Worm (Caenorhabditis elegans): ENCODE measurements around the gene nhr-255.

Gene nhr-255

DNA sequence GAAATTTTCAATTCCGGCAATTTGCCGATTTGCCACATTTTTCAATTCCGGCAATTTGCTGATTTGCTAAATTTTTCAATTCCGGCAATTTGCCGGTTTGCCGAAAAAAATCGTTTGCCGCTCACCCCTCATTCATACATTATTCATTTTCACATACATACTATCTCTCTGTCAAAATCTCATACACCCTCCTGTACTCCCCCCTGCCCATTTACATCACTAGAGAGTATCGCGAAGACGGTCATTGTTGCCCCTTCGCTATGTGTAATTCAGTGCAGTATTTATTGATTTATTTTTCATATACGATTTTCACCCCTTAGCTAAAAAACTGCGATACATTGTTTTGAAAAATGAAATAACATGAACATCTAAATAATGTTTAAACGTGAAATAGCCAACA, 6.0 kb upstream of the nhr-255 start (continued):
- peak in 3 of 6 experiments; percentile 44 to 75 (median 51) for TF ChIP-seq elt-3 (tag; optimal IDR thresholded peaks at IDR 0.05)
- TF ChIP-seq ceh-63 (GFP tag; optimal IDR thresholded peaks at IDR 0.05): no peak
- TF ChIP-seq nhr-90 (tag; optimal IDR thresholded peaks at IDR 0.05; ENCODE audit: poor library complexity): peak; percentile 82
- peak; percentile 36 for TF ChIP-seq skn-1 (tag; optimal IDR thresholded peaks at IDR 0.05)
- peak; percentile 45 to 75 (median 62) for TF ChIP-seq ceh-82 (tag; optimal IDR thresholded peaks at IDR 0.05)

DNA sequence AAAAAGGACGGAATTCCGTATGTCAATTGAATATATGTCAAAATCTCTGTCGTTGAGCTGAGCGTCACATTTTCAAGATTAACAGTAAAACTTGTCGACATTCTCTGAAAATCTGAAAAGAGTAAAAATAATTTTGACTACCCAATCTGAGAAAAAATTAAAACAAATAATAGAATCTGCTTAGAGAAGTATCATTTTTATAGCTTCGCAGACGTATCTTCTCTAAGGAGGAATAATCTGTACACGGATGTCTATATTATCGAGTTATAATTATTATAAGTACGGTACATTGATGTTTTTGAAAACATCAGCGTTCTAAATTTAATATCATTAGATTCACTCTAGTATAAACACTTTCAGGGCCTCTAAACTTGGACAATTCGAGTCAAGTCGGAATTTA, 1.9 kb upstream of the nhr-255 start, which contains the start of gene srg-64:
Gene srg-64, minus strand, starts transcription at position 101 of the 400 bp plus-strand sequence.
- TF ChIP-seq ceh-8 (GFP tag; optimal IDR thresholded peaks at IDR 0.05) (no peak), nhr-90 (tag; optimal IDR thresholded peaks at IDR 0.05; ENCODE audit: poor library complexity) (no peak), tlp-1 (tag; optimal IDR thresholded peaks at IDR 0.05) (no peak), Y116A8C.19 (tag; optimal IDR thresholded peaks at IDR 0.05; ENCODE audit: borderline replicate concordance) (no peak), hlh-17 (GFP tag; optimal IDR thresholded peaks at IDR 0.05; ENCODE audit: borderline replicate concordance) (no peak), ceh-63 (GFP tag; optimal IDR thresholded peaks at IDR 0.05) (no peak), dpl-1 (GFP tag; optimal IDR thresholded peaks at IDR 0.05) (no peak), ztf-4 (tag; optimal IDR thresholded peaks at IDR 0.05) (no peak), elt-2 (tag; optimal IDR thresholded peaks at IDR 0.05) (no peak)

DNA sequence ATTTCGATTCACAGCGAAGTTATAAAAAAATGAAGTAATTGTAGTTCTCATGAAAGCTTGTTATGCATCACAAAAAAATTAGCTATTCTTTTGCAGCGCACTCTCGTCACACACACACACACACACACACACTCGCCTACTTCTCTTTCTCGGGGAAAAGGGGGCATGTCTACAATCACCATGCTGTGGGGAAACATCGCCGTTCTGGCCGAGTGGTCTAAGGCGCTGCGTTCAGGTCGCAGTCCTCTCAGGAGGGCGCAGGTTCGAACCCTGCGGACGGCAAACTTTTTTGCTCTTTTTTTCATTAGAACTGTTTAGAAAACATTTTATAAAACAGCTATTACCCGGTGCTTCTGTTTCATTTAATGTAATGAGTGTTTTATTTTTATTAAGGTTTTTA, 558 bp upstream of the nhr-255 start:
- TF ChIP-seq unc-62 (GFP tag; optimal IDR thresholded peaks at IDR 0.05) (no peak), rnt-1 (tag; optimal IDR thresholded peaks at IDR 0.05) (peak; percentile 76), lin-39 (tag; optimal IDR thresholded peaks at IDR 0.05) (no peak), nhr-12 (tag; optimal IDR thresholded peaks at IDR 0.05) (no peak), ceh-8 (GFP tag; optimal IDR thresholded peaks at IDR 0.05) (peak; percentile 74), egl-27 (tag; optimal IDR thresholded peaks at IDR 0.05) (peak in 1 of 2 experiments; percentile 32), swsn-7 (tag; optimal IDR thresholded peaks at IDR 0.05) (peak; percentile 55), aly-2 (tag; optimal IDR thresholded peaks at IDR 0.05) (no peak), pqm-1 (tag; optimal IDR thresholded peaks at IDR 0.05) (no peak), hpl-2 (GFP tag; optimal IDR thresholded peaks at IDR 0.05) (no peak), alr-1 (tag; optimal IDR thresholded peaks at IDR 0.05; ENCODE audit: borderline replicate concordance) (no peak), tlp-1 (tag; optimal IDR thresholded peaks at IDR 0.05) (no peak), mab-9 (GFP tag; IDR thresholded peaks at IDR 0.05) (no peak), efl-1 (optimal IDR thresholded peaks at IDR 0.05) (peak; percentile 24 to 26), efl-1 (GFP tag; optimal IDR thresholded peaks at IDR 0.05 in 1 of 2) (peak in 1 of 2 experiments; percentile 90), ces-1 (GFP tag; optimal IDR thresholded peaks at IDR 0.05) (no peak), lin-14 (GFP tag; optimal IDR thresholded peaks at IDR 0.05) (peak; percentile 77), fkh-8 (tag; optimal IDR thresholded peaks at IDR 0.05) (peak; percentile 70), C04F5.9 (tag; optimal IDR thresholded peaks at IDR 0.05) (no peak), lir-3 (tag; optimal IDR thresholded peaks at IDR 0.05; ENCODE audit: poor library complexity) (peak; percentile 47), snu-23 (GFP tag; optimal IDR thresholded peaks at IDR 0.05) (peak; percentile 79), egl-13 (tag; optimal IDR thresholded peaks at IDR 0.05) (peak; percentile 42), unc-86 (tag; optimal IDR thresholded peaks at IDR 0.05) (peak; percentile 66), ceh-88 (GFP tag; IDR thresholded peaks at IDR 0.05) (no peak), ztf-4 (tag; optimal IDR thresholded peaks at IDR 0.05) (no peak), ztf-11 (tag; optimal IDR thresholded peaks at IDR 0.05) (no peak), unc-30 (tag; optimal IDR thresholded peaks at IDR 0.05) (no peak), sup-37 (GFP tag; optimal IDR thresholded peaks at IDR 0.05) (no peak), nhr-11 (tag; optimal IDR thresholded peaks at IDR 0.05) (no peak), C16A3.4 (tag; optimal IDR thresholded peaks at IDR 0.05) (peak; percentile 50), nhr-77 (tag; optimal IDR thresholded peaks at IDR 0.05) (peak; percentile 44), nhr-20 (tag; optimal IDR thresholded peaks at IDR 0.05) (peak; percentile 62), fkh-10 (GFP tag; optimal IDR thresholded peaks at IDR 0.05) (peak; percentile 36), unc-130 (tag; optimal IDR thresholded peaks at IDR 0.05) (no peak), C34B4.2 (tag; optimal IDR thresholded peaks at IDR 0.05) (no peak), blmp-1 (tag; optimal IDR thresholded peaks at IDR 0.05) (no peak), elt-2 (tag; optimal IDR thresholded peaks at IDR 0.05) (no peak), nhr-76 (tag; optimal IDR thresholded peaks at IDR 0.05) (peak; percentile 55), fkh-4 (tag; optimal IDR thresholded peaks at IDR 0.05; ENCODE audit: borderline replicate concordance) (no peak), nhr-237 (tag; optimal IDR thresholded peaks at IDR 0.05) (no peak)

All from whole organism, L1 larva.